Worm (Caenorhabditis elegans) whole organism, young adult: ENCODE data around the gene F55G11.6.

Experiments used
- F22D6.2 ChIP-seq: sonication (generic microtip); optimal IDR thresholded peaks from 2 replicates; lab custom pipeline; 2016; ENCODE audit warnings: mild to moderate bottlenecking, missing genetic modification characterization, missing compliant biosample characterization
- F37B4.10 ChIP-seq: fragments of 200-800 bp; sonication (Bioruptor generic); IDR thresholded peaks from 2 replicates; pipeline ENCODE4 v1.3.6; 2022; ENCODE audit warnings: missing genetic modification characterization, missing compliant biosample characterization
- F39B2.1 ChIP-seq: fragments of 200-800 bp; sonication (Bioruptor generic); IDR thresholded peaks from 2 replicates; pipeline ENCODE4 v1.3.6; 2022; ENCODE audit warnings: missing genetic modification reagents, missing genetic modification characterization, missing compliant biosample characterization
- F49E8.2 ChIP-seq: sonication (generic microtip); optimal IDR thresholded peaks from 3 replicates; lab custom pipeline; 2017; ENCODE audit warnings: missing genetic modification characterization, mild to moderate bottlenecking, missing compliant biosample characterization, antibody characterized with exemption, moderate library complexity; ENCODE audit not compliant: insufficient read depth
- ama-1 ChIP-seq, 3 experiments: fragments of 150-350 bp in 1 of 3; sonication (generic microtip) in 2 of 3; optimal IDR thresholded peaks; 2 replicates each; lab custom pipeline; 2014 to 2018; ENCODE audit warnings: missing biosample characterization in 2 of 3, missing genetic modification characterization in 2 of 3, missing genetic modification reagents in 2 of 3
- ceh-100 ChIP-seq: fragments of 200-800 bp; sonication (Bioruptor generic); IDR thresholded peaks from 2 replicates; pipeline ENCODE4 v1.3.6; 2022; ENCODE audit warnings: missing genetic modification reagents, missing genetic modification characterization, missing compliant biosample characterization
- die-1 ChIP-seq: sonication (generic microtip); optimal IDR thresholded peaks from 2 replicates; lab custom pipeline; 2016; ENCODE audit warnings: missing genotype, mild to moderate bottlenecking, missing genetic modification characterization, missing compliant biosample characterization
- gei-17 ChIP-seq: fragments of 200-800 bp; sonication (Bioruptor generic); optimal IDR thresholded peaks from 2 replicates; lab custom pipeline; 2018; ENCODE audit warnings: mild to moderate bottlenecking, missing genetic modification characterization, missing compliant biosample characterization
- nfya-1 ChIP-seq: sonication (generic microtip); optimal IDR thresholded peaks from 2 replicates; lab custom pipeline; 2017; ENCODE audit warnings: antibody characterized with exemption, missing compliant biosample characterization, missing genetic modification characterization, borderline replicate concordance; ENCODE audit not compliant: insufficient read depth
- pha-4 ChIP-seq: fragments of 150-350 bp; sonication (generic microtip); optimal IDR thresholded peaks from 2 replicates; lab custom pipeline; 2014; ENCODE audit warnings: missing biosample characterization, missing genetic modification reagents, missing genetic modification characterization
- sea-2 ChIP-seq: fragments of 200-800 bp; sonication (Bioruptor generic); IDR thresholded peaks from 2 replicates; pipeline ENCODE4 v1.3.6; 2022; ENCODE audit warnings: missing genetic modification characterization, missing compliant biosample characterization
- unc-130 ChIP-seq: sonication (generic microtip); optimal IDR thresholded peaks from 2 replicates; lab custom pipeline; 2016; ENCODE audit warnings: missing genetic modification reagents, missing genetic modification characterization, missing compliant biosample characterization
- unc-62 ChIP-seq: fragments of 150-350 bp; optimal IDR thresholded peaks from 2 replicates; lab custom pipeline; 2014; ENCODE audit warnings: missing biosample characterization, missing genetic modification reagents, missing genetic modification characterization

DNA sequence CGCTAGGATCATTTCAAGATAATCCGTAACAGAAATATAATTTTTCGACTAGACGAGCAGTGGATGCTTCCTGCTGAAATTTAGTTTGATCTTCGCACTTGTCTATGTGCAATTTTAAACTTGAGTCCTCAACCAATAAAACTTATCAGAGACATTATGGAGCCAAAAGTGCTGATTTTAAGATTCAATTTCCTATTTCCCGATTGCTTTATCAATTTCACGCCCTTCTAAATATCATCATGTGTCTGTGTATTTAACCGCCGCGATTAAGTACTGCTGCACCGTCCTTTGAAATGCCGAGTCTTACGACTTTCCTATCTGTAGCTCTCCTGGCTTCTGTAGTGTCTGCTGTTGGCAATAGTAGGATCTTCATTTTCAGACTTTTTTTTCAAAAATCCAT, 36.8 kb upstream of the F55G11.6 start, which contains the start of gene C32H11.4:
- TF ChIP-seq ama-1 (optimal IDR thresholded peaks at IDR 0.05; lab: Kevin White, UChicago) (no peak), ama-1 (GFP tag; optimal IDR thresholded peaks at IDR 0.05; lab: Kevin White, UChicago) (no peak), ceh-100 (GFP tag; lab: Robert Waterston, UW) (no peak), F22D6.2 (no peak), unc-62 (GFP tag; lab: Kevin White, UChicago) (no peak), nfya-1 (no peak), unc-130 (GFP tag; lab: Kevin White, UChicago) (no peak), F39B2.1 (GFP tag; lab: Robert Waterston, UW) (no peak), die-1 (no peak), gei-17 (GFP tag; lab: Kevin White, UChicago) (no peak), pha-4 (tag; lab: Kevin White, UChicago) (no peak), F49E8.2 (tag; lab: Kevin White, UChicago) (no peak), F37B4.10 (GFP tag; lab: Robert Waterston, UW) (no peak), sea-2 (GFP tag; lab: Robert Waterston, UW) (no peak)
